Fruit fly (Drosophila melanogaster): ENCODE data around the gene CG6928.

DNA sequence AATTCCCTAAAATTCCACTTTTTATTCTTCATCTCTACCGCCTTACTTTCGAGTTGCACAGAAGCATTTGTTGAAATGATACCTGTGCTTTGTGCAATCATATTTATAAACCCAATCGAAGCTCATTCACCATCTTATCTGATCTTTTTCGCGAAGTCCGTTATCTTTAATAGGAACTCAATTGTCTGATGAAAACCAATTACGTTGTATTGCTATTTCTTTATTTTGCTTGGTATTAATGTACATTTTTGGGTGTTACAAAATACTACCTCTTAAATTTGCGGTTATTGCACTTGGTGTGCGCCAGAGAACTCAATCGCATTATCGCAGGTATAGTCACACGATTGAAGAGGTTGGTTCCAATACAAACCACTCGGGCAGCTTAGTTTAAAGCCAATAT lies 30.1 kb upstream of the CG6928 start, which contains the start of gene Muc68E:
- TF ChIP-seq dmrt93B (GFP tag; optimal IDR thresholded peaks at IDR 0.05), result no peak
- no peak for TF ChIP-seq usp (GFP tag; optimal IDR thresholded peaks at IDR 0.05)
- no peak for TF ChIP-seq lola (GFP tag; optimal IDR thresholded peaks at IDR 0.05)
- no peak for TF ChIP-seq h (GFP tag; optimal IDR thresholded peaks at IDR 0.05)
- no peak for TF ChIP-seq Abd-B (GFP tag; optimal IDR thresholded peaks at IDR 0.05)
- TF ChIP-seq Dif (GFP tag; optimal IDR thresholded peaks at IDR 0.05; ENCODE audit: partially characterized antibody), result no peak
- TF ChIP-seq CG32264 (GFP tag; optimal IDR thresholded peaks at IDR 0.05), result no peak
- TF ChIP-seq pan (optimal IDR thresholded peaks at IDR 0.05), result no peak
- TF ChIP-seq rgr (GFP tag; optimal IDR thresholded peaks at IDR 0.05), result no peak
- TF ChIP-seq Jra (GFP tag; optimal IDR thresholded peaks at IDR 0.05), result no peak
- no peak for TF ChIP-seq Sp1 (GFP tag; optimal IDR thresholded peaks at IDR 0.05)
- no peak for TF ChIP-seq dsf (GFP tag; optimal IDR thresholded peaks at IDR 0.05; ENCODE audit: borderline replicate concordance)

All from whole organism, wandering third instar larva.